ENCODE assay signal across 2 worm cellular contexts in the genomic region with DNA sequence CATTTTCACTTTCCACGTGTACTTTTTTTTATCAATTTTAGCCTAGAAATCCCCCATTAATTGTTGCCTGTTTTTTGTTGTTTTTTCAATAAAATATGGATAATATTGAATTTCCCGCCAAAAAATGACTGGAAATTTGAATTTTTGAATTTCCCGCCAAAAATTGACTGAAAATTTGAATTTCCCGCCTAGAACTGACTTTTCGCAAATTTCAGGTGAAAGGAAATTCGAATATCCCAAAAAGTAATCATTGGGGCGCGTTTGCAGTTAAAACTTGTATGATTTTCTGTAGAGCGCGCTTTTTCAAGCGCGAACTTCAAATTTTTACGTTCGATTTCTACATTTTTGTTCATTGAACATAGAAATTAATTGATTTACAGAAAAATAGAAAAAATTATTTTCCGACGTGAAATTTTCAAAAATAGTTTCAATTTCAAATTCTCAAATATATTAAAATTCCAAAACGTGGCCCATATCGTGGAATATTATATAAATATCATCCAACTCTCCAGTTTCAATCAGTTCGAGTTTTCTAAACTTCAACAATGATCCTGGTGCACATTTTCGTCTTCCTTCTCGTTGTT.
TF ChIP-seq lines count a peak whose summit lies in the region.

A gene (plus strand): TSS at position 534 of the 584 bp plus-strand sequence.

TF ChIP-seq in whole organism, L4 larva, 104 proteins besides CTCF, POLR2A, EP300 and RAD21:
- TF ChIP-seq lir-3 (tag; optimal IDR thresholded peaks at IDR 0.05; lab: Kevin White, UChicago) (no peak), lin-38 (GFP tag; IDR thresholded peaks at IDR 0.05; lab: Robert Waterston, UW) (peak; percentile 45)

TF ChIP-seq in whole organism, young adult, 124 proteins besides CTCF, POLR2A, EP300 and RAD21:
- no peak for TF ChIP-seq atf-7 (tag; optimal IDR thresholded peaks at IDR 0.05; lab: Kevin White, UChicago)
- TF ChIP-seq F49E8.2 (tag; optimal IDR thresholded peaks at IDR 0.05; lab: Kevin White, UChicago; ENCODE audit: insufficient read depth): peak; percentile 29
- peak; percentile 66 for TF ChIP-seq lin-54 (GFP tag; optimal IDR thresholded peaks at IDR 0.05; lab: Kevin White, UChicago)
- TF ChIP-seq madf-10 (tag; optimal IDR thresholded peaks at IDR 0.05; lab: Kevin White, UChicago): no peak
- TF ChIP-seq C06A6.2 (GFP tag; conservative IDR thresholded peaks at IDR 0.05; lab: Robert Waterston, UW): no peak
- TF ChIP-seq ceh-40 (GFP tag; IDR thresholded peaks at IDR 0.05; lab: Robert Waterston, UW): no peak
- TF ChIP-seq dpl-1 (GFP tag; optimal IDR thresholded peaks at IDR 0.05; lab: Kevin White, UChicago): peak; percentile 6
- no peak for TF ChIP-seq nfya-2 (GFP tag; IDR thresholded peaks at IDR 0.05; lab: Robert Waterston, UW)
- peak; percentile 22 for TF ChIP-seq lsl-1 (GFP tag; optimal IDR thresholded peaks at IDR 0.05; lab: Kevin White, UChicago)
- TF ChIP-seq Y79H2A.3 (GFP tag; conservative IDR thresholded peaks at IDR 0.05; lab: Robert Waterston, UW): no peak
- TF ChIP-seq athp-1 (tag; optimal IDR thresholded peaks at IDR 0.05; lab: Kevin White, UChicago): no peak
- no peak for TF ChIP-seq rec-8 (tag; optimal IDR thresholded peaks at IDR 0.05; lab: Kevin White, UChicago)
- TF ChIP-seq nhr-120 (GFP tag; IDR thresholded peaks at IDR 0.05; lab: Robert Waterston, UW): no peak
- TF ChIP-seq ztf-25 (GFP tag; IDR thresholded peaks at IDR 0.05; lab: Robert Waterston, UW): no peak
- TF ChIP-seq ztf-18 (tag; optimal IDR thresholded peaks at IDR 0.05; lab: Kevin White, UChicago): no peak
- no peak for TF ChIP-seq fkh-3 (tag; optimal IDR thresholded peaks at IDR 0.05; lab: Kevin White, UChicago)
- no peak for TF ChIP-seq ceh-79 (tag; optimal IDR thresholded peaks at IDR 0.05; lab: Kevin White, UChicago)
- no peak for TF ChIP-seq sptf-2 (GFP tag; optimal IDR thresholded peaks at IDR 0.05; lab: Kevin White, UChicago)
- TF ChIP-seq rpc-1 (optimal IDR thresholded peaks at IDR 0.05; lab: Kevin White, UChicago): no peak
- TF ChIP-seq rpc-1 (tag; optimal IDR thresholded peaks at IDR 0.05; lab: Kevin White, UChicago): no peak
- TF ChIP-seq let-607 (tag; optimal IDR thresholded peaks at IDR 0.05; lab: Kevin White, UChicago): no peak
- TF ChIP-seq zfh-2 (GFP tag; conservative IDR thresholded peaks at IDR 0.05; lab: Robert Waterston, UW): no peak
- TF ChIP-seq madf-3 (GFP tag; IDR thresholded peaks at IDR 0.05; lab: Robert Waterston, UW): no peak
- no peak for TF ChIP-seq snpc-4 (GFP tag; optimal IDR thresholded peaks at IDR 0.05; lab: Kevin White, UChicago)
- TF ChIP-seq snpc-4 (tag; optimal IDR thresholded peaks at IDR 0.05; lab: Kevin White, UChicago): no peak
- TF ChIP-seq madf-8 (GFP tag; conservative IDR thresholded peaks at IDR 0.05; lab: Robert Waterston, UW): peak; percentile 46
- no peak for TF ChIP-seq B0336.3 (GFP tag; IDR thresholded peaks at IDR 0.05; lab: Robert Waterston, UW)
- TF ChIP-seq ama-1 (optimal IDR thresholded peaks at IDR 0.05; lab: Kevin White, UChicago): no peak
- no peak for TF ChIP-seq ama-1 (GFP tag; optimal IDR thresholded peaks at IDR 0.05; lab: Kevin White, UChicago)
- no peak for TF ChIP-seq mxl-1 (tag; optimal IDR thresholded peaks at IDR 0.05; lab: Kevin White, UChicago)
- TF ChIP-seq ztf-6 (GFP tag; IDR thresholded peaks at IDR 0.05; lab: Robert Waterston, UW): no peak
- TF ChIP-seq F10E7.11 (tag; optimal IDR thresholded peaks at IDR 0.05; lab: Kevin White, UChicago): no peak
- no peak for TF ChIP-seq rcor-1 (GFP tag; IDR thresholded peaks at IDR 0.05; lab: Robert Waterston, UW)
- TF ChIP-seq xnd-1 (tag; optimal IDR thresholded peaks at IDR 0.05; lab: Kevin White, UChicago): peak; percentile 5
- no peak for TF ChIP-seq mel-28 (tag; optimal IDR thresholded peaks at IDR 0.05; lab: Kevin White, UChicago; ENCODE audit: borderline replicate concordance)
- no peak for TF ChIP-seq bed-1 (GFP tag; IDR thresholded peaks at IDR 0.05; lab: Robert Waterston, UW)
- TF ChIP-seq pha-4 (tag; optimal IDR thresholded peaks at IDR 0.05; lab: Kevin White, UChicago): no peak
- TF ChIP-seq ceh-100 (GFP tag; IDR thresholded peaks at IDR 0.05; lab: Robert Waterston, UW): no peak
- no peak for TF ChIP-seq lag-1 (GFP tag; IDR thresholded peaks at IDR 0.05; lab: Robert Waterston, UW)
- 0 out of 2 replicates have a peak, but pooled peaks have one; percentile 20 for TF ChIP-seq ceh-91 (GFP tag; IDR thresholded peaks at IDR 0.05; lab: Robert Waterston, UW)
- no peak for TF ChIP-seq attf-3 (GFP tag; conservative IDR thresholded peaks at IDR 0.05; lab: Robert Waterston, UW)
- TF ChIP-seq ztf-28 (GFP tag; IDR thresholded peaks at IDR 0.05; lab: Robert Waterston, UW): no peak
- TF ChIP-seq egl-18 (GFP tag; IDR thresholded peaks at IDR 0.05; lab: Robert Waterston, UW): no peak
- TF ChIP-seq D2030.7 (GFP tag; IDR thresholded peaks at IDR 0.05; lab: Robert Waterston, UW): 0 out of 2 replicates have a peak, but pooled peaks have one; percentile 20
- TF ChIP-seq hsf-1 (GFP tag; IDR thresholded peaks at IDR 0.05; lab: Robert Waterston, UW): no peak
- no peak for TF ChIP-seq dox-1 (GFP tag; IDR thresholded peaks at IDR 0.05; lab: Robert Waterston, UW)
- no peak for TF ChIP-seq zim-3 (tag; optimal IDR thresholded peaks at IDR 0.05; lab: Kevin White, UChicago)
- no peak for TF ChIP-seq lin-35 (GFP tag; optimal IDR thresholded peaks at IDR 0.05; lab: Kevin White, UChicago)
- TF ChIP-seq pbrm-1 (GFP tag; IDR thresholded peaks at IDR 0.05; lab: Robert Waterston, UW): no peak
- TF ChIP-seq mes-4 (tag; optimal IDR thresholded peaks at IDR 0.05; lab: Kevin White, UChicago): no peak
- TF ChIP-seq lin-26 (GFP tag; IDR thresholded peaks at IDR 0.05; lab: Robert Waterston, UW): no peak
- peak; percentile 69 for TF ChIP-seq efl-1 (GFP tag; optimal IDR thresholded peaks at IDR 0.05; lab: Kevin White, UChicago)
- no peak for TF ChIP-seq mcd-1 (GFP tag; IDR thresholded peaks at IDR 0.05; lab: Robert Waterston, UW)
- no peak for TF ChIP-seq ets-4 (GFP tag; optimal IDR thresholded peaks at IDR 0.05; lab: Kevin White, UChicago)
- TF ChIP-seq T07F8.4 (tag; optimal IDR thresholded peaks at IDR 0.05; lab: Kevin White, UChicago): no peak
- no peak for TF ChIP-seq nhr-27 (tag; optimal IDR thresholded peaks at IDR 0.05; lab: Kevin White, UChicago)
- TF ChIP-seq F23B12.7 (tag; optimal IDR thresholded peaks at IDR 0.05; lab: Kevin White, UChicago; ENCODE audit: insufficient read depth): no peak
- no peak for TF ChIP-seq ceh-58 (GFP tag; IDR thresholded peaks at IDR 0.05; lab: Robert Waterston, UW)
- TF ChIP-seq cebp-2 (GFP tag; IDR thresholded peaks at IDR 0.05; lab: Robert Waterston, UW): no peak
- no peak for TF ChIP-seq nhr-80 (tag; optimal IDR thresholded peaks at IDR 0.05; lab: Kevin White, UChicago)
- TF ChIP-seq F57A8.1 (GFP tag; optimal IDR thresholded peaks at IDR 0.05; lab: Kevin White, UChicago): no peak
- no peak for TF ChIP-seq attf-5 (GFP tag; optimal IDR thresholded peaks at IDR 0.05; lab: Kevin White, UChicago)
- TF ChIP-seq somi-1 (GFP tag; optimal IDR thresholded peaks at IDR 0.05; lab: Kevin White, UChicago): no peak
- no peak for TF ChIP-seq F52B5.7 (tag; optimal IDR thresholded peaks at IDR 0.05; lab: Kevin White, UChicago)
- TF ChIP-seq F55B11.4 (tag; optimal IDR thresholded peaks at IDR 0.05; lab: Kevin White, UChicago; ENCODE audit: borderline replicate concordance, insufficient read depth): no peak
- no peak for TF ChIP-seq ztf-26 (tag; optimal IDR thresholded peaks at IDR 0.05; lab: Kevin White, UChicago)
- TF ChIP-seq snpc-1.1 (tag; optimal IDR thresholded peaks at IDR 0.05; lab: Kevin White, UChicago; ENCODE audit: insufficient read depth): no peak
- TF ChIP-seq hlh-12 (tag; optimal IDR thresholded peaks at IDR 0.05; lab: Kevin White, UChicago): no peak
- no peak for TF ChIP-seq Y53G8AR.9 (GFP tag; conservative IDR thresholded peaks at IDR 0.05; lab: Robert Waterston, UW)
- TF ChIP-seq egrh-3 (GFP tag; IDR thresholded peaks at IDR 0.05; lab: Robert Waterston, UW): no peak
- peak; percentile 57; the same call in 1 of the 2 replicates for TF ChIP-seq madf-6 (GFP tag; IDR thresholded peaks at IDR 0.05; lab: Robert Waterston, UW)
- no peak for TF ChIP-seq snpc-3.4 (tag; optimal IDR thresholded peaks at IDR 0.05; lab: Kevin White, UChicago)
- TF ChIP-seq gei-17 (GFP tag; optimal IDR thresholded peaks at IDR 0.05; lab: Kevin White, UChicago): no peak
- TF ChIP-seq B0035.1 (tag; optimal IDR thresholded peaks at IDR 0.05; lab: Kevin White, UChicago): no peak
